Worm (Caenorhabditis elegans): ENCODE results near the gene arl-8.

DNA sequence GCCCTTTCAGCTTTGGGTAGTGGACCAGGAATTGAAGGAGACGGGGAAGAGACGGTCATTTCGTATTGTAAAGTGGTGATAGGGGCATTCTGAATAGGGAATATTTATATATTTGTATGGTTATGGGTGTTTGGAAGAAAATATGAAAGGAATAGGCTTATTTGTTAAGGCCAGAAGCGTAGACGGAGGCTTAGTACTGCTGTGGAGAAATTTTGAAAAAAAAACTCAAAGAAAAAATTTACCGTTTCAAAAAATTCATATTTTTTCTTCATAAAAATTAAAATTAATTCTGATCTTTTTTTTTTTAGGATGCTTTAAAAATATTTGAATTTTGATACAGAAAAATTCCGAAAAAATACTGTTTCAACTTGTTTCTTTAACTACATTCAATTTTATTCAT, 31.1 kb downstream of the arl-8 start, which contains the start of gene hhat-2:
- TF ChIP-seq elt-2 (tag; optimal IDR thresholded peaks at IDR 0.05) (no peak), unc-86 (tag; optimal IDR thresholded peaks at IDR 0.05) (no peak), nhr-232 (tag; optimal IDR thresholded peaks at IDR 0.05) (no peak), syd-9 (tag; optimal IDR thresholded peaks at IDR 0.05) (no peak), fkh-10 (GFP tag; optimal IDR thresholded peaks at IDR 0.05) (no peak), lin-11 (tag; optimal IDR thresholded peaks at IDR 0.05) (no peak), hlh-15 (tag; optimal IDR thresholded peaks at IDR 0.05) (no peak), hlh-8 (tag; optimal IDR thresholded peaks at IDR 0.05) (no peak), mec-3 (tag; optimal IDR thresholded peaks at IDR 0.05; ENCODE audit: borderline replicate concordance) (no peak), sox-4 (tag; optimal IDR thresholded peaks at IDR 0.05) (no peak), pag-3 (tag; optimal IDR thresholded peaks at IDR 0.05; ENCODE audit: borderline replicate concordance) (no peak)

Data from whole organism, late embryonic.